Fruit fly (Drosophila melanogaster) whole organism, embryonic: ENCODE data around the gene CG31207.

Source experiments
- ATbp ChIP-seq: fragments of 200-800 bp; sonication (Bioruptor generic); optimal IDR thresholded peaks from 2 replicates; lab custom pipeline; 2017; ENCODE audit warnings: missing biosample characterization, mild to moderate bottlenecking, missing genetic modification characterization, missing genetic modification reagents
- B-H1 ChIP-seq: fragments of 200-800 bp; sonication (Bioruptor generic); IDR thresholded peaks from 3 replicates; pipeline ENCODE4 v1.3.6; 2022; ENCODE audit warnings: missing biosample characterization, missing genetic modification characterization
- Bgb ChIP-seq: fragments of 200-800 bp; sonication (Bioruptor generic); IDR thresholded peaks from 2 replicates; pipeline ENCODE4 v1.3.6; 2022; ENCODE audit warnings: missing biosample characterization, missing genetic modification characterization; ENCODE audit not compliant: partially characterized antibody
- CG11723 ChIP-seq: fragments of 200-800 bp; sonication (Bioruptor generic); optimal IDR thresholded peaks from 2 replicates; lab custom pipeline; 2017; ENCODE audit warnings: missing biosample characterization, mild to moderate bottlenecking, missing genetic modification characterization
- CG12942 ChIP-seq: fragments of 200-800 bp; sonication (Bioruptor generic); optimal IDR thresholded peaks from 3 replicates; lab custom pipeline; 2016; ENCODE audit warnings: missing biosample characterization, missing genetic modification characterization
- CG13287 ChIP-seq: fragments of 200-800 bp; sonication (Bioruptor generic); IDR thresholded peaks from 2 replicates; pipeline ENCODE4 v1.3.6; 2022; ENCODE audit warnings: missing biosample characterization, missing genetic modification characterization; ENCODE audit not compliant: partially characterized antibody
- CG13296 ChIP-seq: fragments of 200-800 bp; sonication (Bioruptor generic); optimal IDR thresholded peaks from 3 replicates; lab custom pipeline; 2018; ENCODE audit warnings: missing biosample characterization, mild to moderate bottlenecking, missing genetic modification characterization
- CG1603 ChIP-seq: fragments of 200-800 bp; sonication (Bioruptor generic); optimal IDR thresholded peaks from 2 replicates; lab custom pipeline; 2019; ENCODE audit warnings: missing biosample characterization, mild to moderate bottlenecking, missing genetic modification characterization, moderate library complexity
- CG2129 ChIP-seq: fragments of 200-800 bp; sonication (Bioruptor generic); IDR thresholded peaks from 2 replicates; pipeline ENCODE4 v1.3.6; 2022; ENCODE audit warnings: missing biosample characterization, missing genetic modification characterization; ENCODE audit not compliant: partially characterized antibody
- CG31224 ChIP-seq: fragments of 200-800 bp; sonication (Bioruptor generic); IDR thresholded peaks from 2 replicates; pipeline ENCODE4 v1.3.6; 2022; ENCODE audit warnings: missing biosample characterization, missing genetic modification characterization
- CG34224 ChIP-seq: fragments of 200-800 bp; sonication (Bioruptor generic); IDR thresholded peaks from 3 replicates; pipeline ENCODE4 v1.3.6; 2022; ENCODE audit warnings: missing biosample characterization, missing genetic modification characterization; ENCODE audit not compliant: partially characterized antibody
- CG3726 ChIP-seq: fragments of 200-800 bp; sonication (Bioruptor generic); IDR thresholded peaks from 3 replicates; pipeline ENCODE4, ENCODE4 v1.3.6; 2022; ENCODE audit warnings: missing biosample characterization, missing genetic modification characterization
- CG4617 ChIP-seq: fragments of 200-800 bp; sonication (Bioruptor generic); optimal IDR thresholded peaks from 3 replicates; lab custom pipeline; 2016; ENCODE audit warnings: missing biosample characterization, missing genetic modification characterization, borderline replicate concordance
- CG6272 ChIP-seq: fragments of 200-800 bp; sonication (Bioruptor generic); IDR thresholded peaks from 2 replicates; pipeline ENCODE4 v1.3.6; 2022; ENCODE audit warnings: missing biosample characterization, missing genetic modification characterization
- CG9215 ChIP-seq: fragments of 200-800 bp; sonication (Bioruptor generic); IDR thresholded peaks from 2 replicates; pipeline ENCODE4 v1.3.6; 2022; ENCODE audit warnings: missing biosample characterization, missing genetic modification characterization
- CG9437 ChIP-seq: fragments of 200-800 bp; sonication (Bioruptor generic); optimal IDR thresholded peaks from 2 replicates; lab custom pipeline; 2018; ENCODE audit warnings: missing biosample characterization, mild to moderate bottlenecking, missing genetic modification characterization
- CHES-1-like ChIP-seq: fragments of 200-800 bp; sonication (Bioruptor generic); optimal IDR thresholded peaks from 2 replicates; lab custom pipeline; 2016; ENCODE audit warnings: missing biosample characterization, missing genetic modification characterization
- Dek ChIP-seq: fragments of 200-800 bp; sonication (Bioruptor generic); optimal IDR thresholded peaks from 3 replicates; lab custom pipeline; 2019; ENCODE audit warnings: missing biosample characterization, mild to moderate bottlenecking, missing genetic modification characterization, moderate library complexity
- Dll ChIP-seq: fragments of 200-800 bp; sonication (Bioruptor generic); IDR thresholded peaks from 4 replicates; pipeline ENCODE4 v1.3.6; 2022; ENCODE audit warnings: missing biosample characterization, missing genetic modification characterization; ENCODE audit not compliant: partially characterized antibody
- E2f1 ChIP-seq: fragments of 200-800 bp; sonication (Bioruptor generic); IDR thresholded peaks from 2 replicates; pipeline ENCODE4 v1.3.6; 2022; ENCODE audit warnings: missing biosample characterization, missing genetic modification characterization
- H15 ChIP-seq: fragments of 200-800 bp; sonication (Bioruptor generic); IDR thresholded peaks from 3 replicates; pipeline ENCODE4 v1.3.6; 2022; ENCODE audit warnings: missing biosample characterization, missing genetic modification characterization
- HLH3B ChIP-seq: fragments of 200-800 bp; sonication (Bioruptor generic); IDR thresholded peaks from 2 replicates; pipeline ENCODE4 v1.3.6; 2022; ENCODE audit warnings: missing biosample characterization, missing genetic modification characterization
- HmgZ ChIP-seq: fragments of 200-800 bp; sonication (Bioruptor generic); optimal IDR thresholded peaks from 2 replicates; lab custom pipeline; 2018; ENCODE audit warnings: missing biosample characterization, mild to moderate bottlenecking, missing genetic modification characterization
- Opbp ChIP-seq: fragments of 200-800 bp; sonication (Bioruptor generic); IDR thresholded peaks from 3 replicates; pipeline ENCODE4 v1.3.6; 2022; ENCODE audit warnings: missing biosample characterization, missing genetic modification characterization; ENCODE audit not compliant: partially characterized antibody
- Sox102F ChIP-seq: fragments of 200-800 bp; sonication (Bioruptor generic); optimal IDR thresholded peaks from 2 replicates; lab custom pipeline; 2018; ENCODE audit warnings: missing biosample characterization, mild to moderate bottlenecking, missing genetic modification characterization, moderate library complexity
- Sry-β ChIP-seq: fragments of 200-800 bp; sonication (Bioruptor generic); optimal IDR thresholded peaks from 2 replicates; lab custom pipeline; 2018; ENCODE audit warnings: missing biosample characterization, mild to moderate bottlenecking, missing genetic modification characterization, moderate library complexity
- bcd ChIP-seq: fragments of 200-800 bp; sonication (Bioruptor generic); optimal IDR thresholded peaks from 2 replicates; lab custom pipeline; 2017; ENCODE audit warnings: missing biosample characterization, mild to moderate bottlenecking, missing genetic modification characterization
- crp ChIP-seq, 2 experiments: fragments of 200-800 bp; sonication (Bioruptor generic); optimal IDR thresholded peaks; 2 replicates in 1 of 2; 3 replicates in 1 of 2; lab custom pipeline; 2017; ENCODE audit warnings: missing biosample characterization in 2 of 2, missing genetic modification characterization in 2 of 2, mild to moderate bottlenecking in 1 of 2, moderate library complexity in 1 of 2
- dpn ChIP-seq, 2 experiments: fragments of 200-800 bp; sonication (Bioruptor generic); optimal IDR thresholded peaks; 3 replicates each; lab custom pipeline; 2016; ENCODE audit warnings: missing biosample characterization in 2 of 2, missing genetic modification characterization in 2 of 2
- fd3F ChIP-seq: fragments of 200-800 bp; sonication (Bioruptor generic); optimal IDR thresholded peaks from 2 replicates; lab custom pipeline; 2018; ENCODE audit warnings: missing biosample characterization, mild to moderate bottlenecking, missing genetic modification characterization, moderate library complexity
- hkb ChIP-seq, 2 experiments: fragments of 200-800 bp in 1 of 2; fragments of >200 bp in 1 of 2; sonication (Bioruptor generic) in 1 of 2; IDR thresholded peaks in 1 of 2; optimal IDR thresholded peaks in 1 of 2; 2 replicates each; pipeline versions ENCODE4 v1.3.6 to Lab custom; 2017 to 2022; ENCODE audit warnings: missing biosample characterization in 1 of 2, missing genetic modification characterization in 1 of 2
- inv ChIP-seq: fragments of 200-800 bp; sonication (Bioruptor generic); IDR thresholded peaks from 2 replicates; pipeline ENCODE4 v1.3.6; 2022; ENCODE audit warnings: missing biosample characterization, missing genetic modification characterization; ENCODE audit not compliant: partially characterized antibody
- jumu ChIP-seq: fragments of 200-800 bp; sonication (Bioruptor generic); optimal IDR thresholded peaks from 3 replicates; lab custom pipeline; 2016; ENCODE audit warnings: missing biosample characterization, missing genetic modification characterization
- lab ChIP-seq: fragments of 200-800 bp; sonication (Bioruptor generic); optimal IDR thresholded peaks from 3 replicates; lab custom pipeline; 2017; ENCODE audit warnings: missing biosample characterization, missing genetic modification characterization, mild to moderate bottlenecking, moderate library complexity, missing genetic modification reagents
- nau ChIP-seq: fragments of 200-800 bp; sonication (Bioruptor generic); optimal IDR thresholded peaks from 3 replicates; lab custom pipeline; 2017; ENCODE audit warnings: missing biosample characterization, mild to moderate bottlenecking, missing genetic modification characterization, missing genetic modification reagents
- pros ChIP-seq: fragments of 200-800 bp; sonication (Bioruptor generic); optimal IDR thresholded peaks from 3 replicates; lab custom pipeline; 2019; ENCODE audit warnings: missing biosample characterization, mild to moderate bottlenecking, missing genetic modification characterization, moderate library complexity
- psq ChIP-seq: fragments of 200-800 bp; sonication (Bioruptor generic); optimal IDR thresholded peaks from 2 replicates; lab custom pipeline; 2017; ENCODE audit warnings: missing biosample characterization, missing genetic modification characterization
- pzg ChIP-seq: fragments of 200-800 bp; sonication (Bioruptor generic); optimal IDR thresholded peaks from 3 replicates; lab custom pipeline; 2018; ENCODE audit warnings: missing biosample characterization, mild to moderate bottlenecking, missing genetic modification characterization, moderate library complexity
- scrt ChIP-seq: fragments of 200-800 bp; sonication (Bioruptor generic); optimal IDR thresholded peaks from 2 replicates; lab custom pipeline; 2018; ENCODE audit warnings: missing biosample characterization, mild to moderate bottlenecking, missing genetic modification characterization, moderate library complexity
- slbo ChIP-seq: fragments of 200-800 bp; sonication (Bioruptor generic); IDR thresholded peaks from 2 replicates; pipeline ENCODE4 v1.3.6; 2022; ENCODE audit warnings: missing biosample characterization, missing genetic modification characterization
- twi ChIP-seq: fragments of 200-800 bp; optimal IDR thresholded peaks from 2 replicates; lab custom pipeline; 2019; ENCODE audit warnings: missing biosample characterization, mild to moderate bottlenecking, missing genetic modification characterization, moderate library complexity
- unc-4 ChIP-seq: fragments of 200-800 bp; sonication (Bioruptor generic); IDR thresholded peaks from 2 replicates; pipeline ENCODE4 v1.3.6; 2022; ENCODE audit warnings: missing biosample characterization, missing genetic modification characterization; ENCODE audit not compliant: partially characterized antibody
- vvl ChIP-seq: fragments of 200-800 bp; sonication (Bioruptor generic); IDR thresholded peaks from 2 replicates; pipeline ENCODE4 v1.3.6; 2022; ENCODE audit warnings: missing biosample characterization, missing genetic modification characterization
- z ChIP-seq: fragments of 200-800 bp; sonication (Bioruptor generic); IDR thresholded peaks from 3 replicates; pipeline ENCODE4 v1.3.6; 2022; ENCODE audit warnings: missing biosample characterization, missing genetic modification characterization
- zen2 ChIP-seq: fragments of 200-800 bp; sonication (Bioruptor generic); IDR thresholded peaks from 3 replicates; pipeline ENCODE4 v1.3.6; 2022; ENCODE audit warnings: missing biosample characterization, missing genetic modification characterization; ENCODE audit not compliant: partially characterized antibody
- zfh1 ChIP-seq: fragments of 200-800 bp; sonication (Bioruptor generic); IDR thresholded peaks from 3 replicates; pipeline ENCODE4 v1.3.6; 2022; ENCODE audit warnings: missing biosample characterization, missing genetic modification characterization
- zfh2 ChIP-seq: fragments of 200-800 bp; sonication (Bioruptor generic); optimal IDR thresholded peaks from 2 replicates; lab custom pipeline; 2016; ENCODE audit warnings: missing biosample characterization, missing genetic modification characterization

Gene CG31207

DNA sequence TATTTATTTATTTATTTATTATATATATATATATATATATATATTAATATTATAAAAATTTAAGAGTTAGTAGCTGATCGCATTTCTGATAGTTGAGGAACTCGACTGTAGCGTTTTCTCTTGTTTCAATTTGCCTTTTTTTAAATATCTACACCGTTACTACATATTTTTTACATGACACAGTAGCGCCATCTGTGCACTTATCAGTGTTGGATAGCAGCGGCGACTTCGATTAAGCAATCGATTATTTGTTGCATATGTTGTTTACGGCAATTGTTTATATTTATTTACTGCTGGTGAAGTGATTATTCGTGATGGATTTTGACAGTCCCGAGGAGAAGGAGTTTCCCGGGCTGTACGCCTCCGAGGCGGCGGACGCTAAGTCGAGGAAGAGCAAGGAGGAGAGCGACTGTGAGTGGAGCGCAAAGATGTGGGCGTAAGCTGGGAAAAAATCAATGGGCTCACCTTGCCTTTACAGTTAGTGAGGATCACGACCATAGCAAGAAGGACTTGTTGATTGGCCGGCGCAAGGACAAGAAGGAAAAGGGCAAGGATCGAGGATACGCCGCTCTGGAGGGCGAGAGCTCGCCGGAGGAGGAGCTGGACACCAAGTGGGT, 29.3 kb downstream of the CG31207 start, which contains the start of gene Rlip (continued):
- TF ChIP-seq Sox102F (peak; percentile 34), crp (GFP tag; optimal IDR thresholded peaks at IDR 0.05; lab: Kevin White, UChicago) (peak in 1 of 2 experiments; percentile 53), slbo (GFP tag; lab: Robert Waterston, UW) (peak; percentile 79), CG1603 (peak; percentile 75), zfh1 (GFP tag; lab: Robert Waterston, UW) (peak; percentile 75), HLH3B (GFP tag; lab: Robert Waterston, UW) (peak; percentile 53; the same call in 1 of the 2 replicates), nau (GFP tag; lab: Kevin White, UChicago) (no peak), Dll (GFP tag; lab: Robert Waterston, UW) (peak; percentile 38; the same call in 1 of the 4 replicates), Bgb (GFP tag; lab: Robert Waterston, UW) (peak; percentile 74), CG31224 (GFP tag; lab: Robert Waterston, UW) (peak; percentile 50), scrt (GFP tag; lab: Kevin White, UChicago) (peak; percentile 90), CG6272 (GFP tag; lab: Robert Waterston, UW) (no peak; the same call in 1 of the 2 replicates), CG13287 (GFP tag; lab: Robert Waterston, UW) (peak; percentile 79), vvl (GFP tag; lab: Robert Waterston, UW) (peak; percentile 68), Opbp (GFP tag; lab: Robert Waterston, UW) (peak; percentile 58; the same call in 2 of the 3 replicates), zen2 (GFP tag; lab: Robert Waterston, UW) (peak; percentile 48), H15 (peak; percentile 23; the same call in 1 of the 3 replicates), hkb (optimal IDR thresholded peaks at IDR 0.05; lab: Kevin White, UChicago) (peak; percentile 8), hkb (GFP tag; IDR thresholded peaks at IDR 0.05; lab: Robert Waterston, UW) (0 out of 2 replicates have a peak, but pooled peaks have one; percentile 31), HmgZ (peak; percentile 31), ATbp (no peak), CG9437 (peak; percentile 2), pzg (GFP tag; lab: Kevin White, UChicago) (peak; percentile 77), unc-4 (GFP tag; lab: Robert Waterston, UW) (peak; percentile 49), pros (GFP tag; lab: Kevin White, UChicago) (no peak), Dek (tag; lab: Kevin White, UChicago) (peak; percentile 14), dpn (GFP tag; optimal IDR thresholded peaks at IDR 0.05; lab: Kevin White, UChicago) (peak; percentile 48 to 80), zfh2 (GFP tag; lab: Kevin White, UChicago) (peak; percentile 55), bcd (GFP tag; lab: Kevin White, UChicago) (peak; percentile 55), CG4617 (GFP tag; lab: Kevin White, UChicago) (peak; percentile 83), lab (GFP tag; lab: Kevin White, UChicago) (peak; percentile 63), fd3F (GFP tag; lab: Kevin White, UChicago) (no peak), Sry-β (GFP tag; lab: Kevin White, UChicago) (peak; percentile 16), B-H1 (GFP tag; lab: Robert Waterston, UW) (no peak), CG9215 (GFP tag; lab: Robert Waterston, UW) (peak; percentile 25; the same call in 1 of the 2 replicates), inv (GFP tag; lab: Robert Waterston, UW) (peak; percentile 53), twi (tag; lab: Kevin White, UChicago) (peak; percentile 21), CG12942 (peak; percentile 23), CG13296 (GFP tag; lab: Kevin White, UChicago) (peak; percentile 15), z (GFP tag; lab: Robert Waterston, UW) (no peak), E2f1 (GFP tag; lab: Robert Waterston, UW) (0 out of 2 replicates have a peak, but pooled peaks have one; percentile 27), CG34224 (GFP tag; lab: Robert Waterston, UW) (no peak), jumu (GFP tag; lab: Kevin White, UChicago) (peak; percentile 52), CG2129 (GFP tag; lab: Robert Waterston, UW) (no peak), psq (GFP tag; lab: Kevin White, UChicago) (no peak), CG3726 (GFP tag; lab: Robert Waterston, UW) (no peak), CHES-1-like (GFP tag; lab: Kevin White, UChicago) (peak; percentile 63), CG11723 (GFP tag; lab: Kevin White, UChicago) (no peak)
